Fruit fly (Drosophila melanogaster): ENCODE data around the gene Edem2.
A peak's percentile ranks its signal among the peaks of the same experiment; 100 is the strongest.

dm6 chr2L:13227242-13227641 is 35.2 kb downstream of the Edem2 start, which contains the start of gene CG16813:
- TF ChIP-seq CG13123 (GFP tag; optimal IDR thresholded peaks at IDR 0.05) (no peak), C15 (GFP tag; IDR thresholded peaks at IDR 0.05) (no peak), ac (GFP tag; optimal IDR thresholded peaks at IDR 0.05) (peak; percentile 49), CG2889 (GFP tag; IDR thresholded peaks at IDR 0.05) (no peak), CG11085 (GFP tag; IDR thresholded peaks at IDR 0.05) (no peak), fd96Cb (tag; optimal IDR thresholded peaks at IDR 0.05) (no peak), vfl (GFP tag; optimal IDR thresholded peaks at IDR 0.05) (no peak), Sry-δ (GFP tag; optimal IDR thresholded peaks at IDR 0.05) (no peak), usp (GFP tag; optimal IDR thresholded peaks at IDR 0.05) (no peak), trh (GFP tag; optimal IDR thresholded peaks at IDR 0.05) (no peak), Hr78 (GFP tag; optimal IDR thresholded peaks at IDR 0.05) (no peak), CG17612 (GFP tag; IDR thresholded peaks at IDR 0.05) (no peak)
